Worm (Caenorhabditis elegans): ENCODE data around the gene sri-54.
"Not testable (repeated sequence)": the region's sequence is repeated elsewhere in the genome, so short reads cannot be mapped to it uniquely, and the experiment has no call there.

DNA sequence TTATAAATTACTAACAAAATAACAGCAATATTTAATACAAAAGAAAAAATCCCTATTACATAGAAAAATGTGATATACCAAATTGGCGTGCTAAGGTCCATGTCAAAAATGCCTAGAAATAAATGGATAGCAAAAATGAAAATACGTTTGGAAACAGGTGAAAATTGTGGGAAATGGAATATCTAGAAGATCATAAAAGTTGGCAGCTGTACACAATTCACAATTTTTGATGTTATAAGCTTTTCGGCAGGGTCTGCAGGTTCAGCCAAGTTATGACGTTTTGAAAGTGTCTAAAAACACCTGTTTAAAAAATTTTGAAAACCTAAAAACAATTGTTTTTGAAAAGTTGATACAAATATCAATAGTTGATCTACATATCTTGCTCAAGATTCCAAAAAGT lies 5.2 kb upstream of the sri-54 start, which contains the start of gene sri-42:
- TF ChIP-seq med-1 (GFP tag; optimal IDR thresholded peaks at IDR 0.05; ENCODE audit: insufficient read depth); klf-2 (GFP tag; conservative IDR thresholded peaks at IDR 0.05); cog-1 (tag; optimal IDR thresholded peaks at IDR 0.05); tab-1 (GFP tag; IDR thresholded peaks at IDR 0.05); ref-1 (GFP tag; conservative IDR thresholded peaks at IDR 0.05); flt-1 (GFP tag; IDR thresholded peaks at IDR 0.05): not testable (repeated sequence)

Measured in whole organism, midembryonic.